Fruit fly (Drosophila melanogaster) whole organism, wandering third instar larva: ENCODE measurements around the gene CG32548.

ENCODE experiments used
- Abd-B ChIP-seq: fragments of >200 bp; optimal IDR thresholded peaks from 2 replicates; lab custom pipeline; 2017; ENCODE audit warnings: missing biosample characterization, missing genetic modification characterization
- CG32264 ChIP-seq: fragments of 200-800 bp; sonication (Bioruptor generic); optimal IDR thresholded peaks from 2 replicates; lab custom pipeline; 2016; ENCODE audit warnings: missing biosample characterization, missing genetic modification characterization
- Dif ChIP-seq: fragments of 200-275, 200-300 bp; sonication (Bioruptor generic); optimal IDR thresholded peaks from 2 replicates; lab custom pipeline; 2018; ENCODE audit warnings: missing biosample characterization, missing genetic modification characterization; ENCODE audit not compliant: partially characterized antibody
- GATAd ChIP-seq: sonication (Bioruptor generic); optimal IDR thresholded peaks from 2 replicates; lab custom pipeline; 2016; ENCODE audit warnings: missing biosample characterization, missing genetic modification characterization
- Hnf4 ChIP-seq: fragments of 200-800 bp; sonication (Bioruptor generic); optimal IDR thresholded peaks from 2 replicates; lab custom pipeline; 2016; ENCODE audit warnings: missing biosample characterization, mild to moderate bottlenecking, missing genetic modification characterization
- Hr78 ChIP-seq: fragments of >200 bp; optimal IDR thresholded peaks from 2 replicates; lab custom pipeline; 2017; ENCODE audit warnings: missing biosample characterization, missing genetic modification characterization
- Hr83 ChIP-seq: fragments of 200-300 bp; sonication (Bioruptor generic); optimal IDR thresholded peaks from 2 replicates; lab custom pipeline; 2016; ENCODE audit warnings: missing biosample characterization, mild to moderate bottlenecking, missing genetic modification characterization, moderate library complexity; ENCODE audit not compliant: poor library complexity, severe bottlenecking
- Mio ChIP-seq: sonication (Bioruptor generic); optimal IDR thresholded peaks from 2 replicates; lab custom pipeline; 2016; ENCODE audit warnings: missing biosample characterization, missing genetic modification characterization
- Myc ChIP-seq: fragments of >200 bp; optimal IDR thresholded peaks from 2 replicates; lab custom pipeline; 2017
- N ChIP-seq: fragments of >200 bp; optimal IDR thresholded peaks from 2 replicates; lab custom pipeline; 2018; ENCODE audit warnings: missing biosample characterization, missing external identifiers, missing genetic modification characterization
- OdsH ChIP-seq: fragments of 200-800 bp; sonication (Bioruptor generic); optimal IDR thresholded peaks from 2 replicates; lab custom pipeline; 2016; ENCODE audit warnings: missing biosample characterization, mild to moderate bottlenecking, missing genetic modification characterization
- Rel ChIP-seq, 2 experiments: fragments of 200-800 bp; sonication (Bioruptor generic) in 1 of 2; optimal IDR thresholded peaks; 2 replicates in 1 of 2; 3 replicates in 1 of 2; lab custom pipeline; 2016 to 2019; ENCODE audit warnings: mild to moderate bottlenecking in 2 of 2, missing biosample characterization in 2 of 2, missing genetic modification characterization in 2 of 2, moderate library complexity in 1 of 2
- Sp1 ChIP-seq: fragments of 200-800 bp; sonication (Bioruptor generic); optimal IDR thresholded peaks from 3 replicates; lab custom pipeline; 2019; ENCODE audit warnings: missing biosample characterization, mild to moderate bottlenecking, missing genetic modification characterization, moderate library complexity
- Vsx2 ChIP-seq: fragments of 200-300, 225-300 bp; sonication (Bioruptor generic); optimal IDR thresholded peaks from 2 replicates; lab custom pipeline; 2018; ENCODE audit warnings: missing biosample characterization, missing genetic modification characterization; ENCODE audit not compliant: partially characterized antibody
- brk ChIP-seq: fragments of 200-800 bp; sonication (Bioruptor generic); optimal IDR thresholded peaks from 2 replicates; lab custom pipeline; 2016; ENCODE audit warnings: missing biosample characterization, mild to moderate bottlenecking, missing genetic modification characterization
- dl ChIP-seq, 2 experiments: fragments of 175-275, 200-275 bp in 1 of 2; fragments of 200-275 bp in 1 of 2; sonication (Bioruptor generic); optimal IDR thresholded peaks; lab custom pipeline; 2018; ENCODE audit warnings: mild to moderate bottlenecking in 2 of 2, missing biosample characterization in 2 of 2, missing genetic modification characterization in 2 of 2, moderate library complexity in 2 of 2; ENCODE audit not compliant: partially characterized antibody in 2 of 2, insufficient read depth in 1 of 2
- dmrt93B ChIP-seq: fragments of 200-800 bp; sonication (Bioruptor generic); optimal IDR thresholded peaks from 2 replicates; lab custom pipeline; 2018; ENCODE audit warnings: missing biosample characterization, mild to moderate bottlenecking, missing genetic modification characterization
- dsf ChIP-seq: sonication (Bioruptor generic); optimal IDR thresholded peaks from 2 replicates; lab custom pipeline; 2016; ENCODE audit warnings: missing biosample characterization, missing genetic modification characterization, borderline replicate concordance
- ey ChIP-seq: fragments of 200-800 bp; sonication (Bioruptor generic); optimal IDR thresholded peaks from 2 replicates; lab custom pipeline; 2016; ENCODE audit warnings: missing biosample characterization, missing genetic modification characterization
- foxo ChIP-seq, 2 experiments: fragments of 200-800 bp; sonication (Bioruptor generic); optimal IDR thresholded peaks; 2 replicates in 1 of 2; 3 replicates in 1 of 2; lab custom pipeline; 2016 to 2017; ENCODE audit warnings: missing biosample characterization in 2 of 2, missing genetic modification characterization in 2 of 2
- fru ChIP-seq: fragments of 200-800 bp; sonication (Bioruptor generic); optimal IDR thresholded peaks from 3 replicates; lab custom pipeline; 2016; ENCODE audit warnings: missing biosample characterization, mild to moderate bottlenecking, missing genetic modification characterization
- h ChIP-seq: fragments of 200-800 bp; sonication (Bioruptor generic); optimal IDR thresholded peaks from 3 replicates; lab custom pipeline; 2016; ENCODE audit warnings: missing biosample characterization, mild to moderate bottlenecking, missing genetic modification characterization
- lola ChIP-seq: fragments of >200 bp; optimal IDR thresholded peaks from 2 replicates; lab custom pipeline; 2017; ENCODE audit warnings: missing biosample characterization, missing genetic modification characterization
- psq ChIP-seq: fragments of 200-800 bp; sonication (Bioruptor generic); optimal IDR thresholded peaks from 3 replicates; lab custom pipeline; 2017; ENCODE audit warnings: missing biosample characterization, mild to moderate bottlenecking, missing genetic modification characterization, moderate library complexity
- rgr ChIP-seq: fragments of 200-800 bp; sonication (Bioruptor generic); optimal IDR thresholded peaks from 3 replicates; lab custom pipeline; 2016; ENCODE audit warnings: missing biosample characterization, mild to moderate bottlenecking, missing genetic modification characterization
- sage ChIP-seq: fragments of 200-800 bp; sonication (Bioruptor generic); optimal IDR thresholded peaks from 2 replicates; lab custom pipeline; 2016; ENCODE audit warnings: missing biosample characterization, mild to moderate bottlenecking, missing genetic modification characterization
- sv ChIP-seq: fragments of 200-800 bp; sonication (Bioruptor generic); optimal IDR thresholded peaks from 3 replicates; lab custom pipeline; 2016; ENCODE audit warnings: missing biosample characterization, missing genetic modification characterization
- tai ChIP-seq: sonication (Bioruptor generic); optimal IDR thresholded peaks from 2 replicates; lab custom pipeline; 2016; ENCODE audit warnings: missing biosample characterization, missing genetic modification characterization
- usp ChIP-seq: fragments of >200 bp; optimal IDR thresholded peaks from 2 replicates; lab custom pipeline; 2017; ENCODE audit warnings: missing biosample characterization, missing genetic modification characterization

Gene CG32548

DNA sequence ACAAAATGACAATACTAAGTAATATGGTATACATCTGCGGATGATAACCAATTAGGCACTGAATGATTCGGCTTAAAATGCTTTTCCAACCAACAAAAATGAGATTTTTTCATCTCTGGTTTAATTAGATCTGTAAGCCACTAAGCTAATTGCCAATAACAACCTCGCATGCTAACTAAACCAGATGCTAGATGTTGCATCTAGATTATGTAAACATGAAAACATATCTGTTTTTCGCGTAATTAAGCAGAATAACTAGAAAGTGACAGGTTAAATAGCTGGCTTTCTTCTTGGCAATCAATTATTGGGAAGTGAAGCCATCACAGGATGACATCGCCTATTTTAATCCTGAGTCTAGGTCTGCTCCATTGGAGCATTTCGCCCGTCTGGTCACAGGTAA, 1.0 kb downstream of the CG32548 start, which contains the start of gene CG43841:
TSS of gene CG43841 (plus strand) at position 301 of the 400 bp plus-strand sequence.
- TF ChIP-seq Sp1 (GFP tag; lab: Kevin White, UChicago): no peak
- TF ChIP-seq Dif (GFP tag; lab: Kevin White, UChicago): no peak
- TF ChIP-seq fru (GFP tag; lab: Kevin White, UChicago): no peak
- TF ChIP-seq rgr (GFP tag; lab: Kevin White, UChicago): no peak
- TF ChIP-seq N (GFP tag; lab: Kevin White, UChicago): no peak
- no peak for TF ChIP-seq ey
- no peak for TF ChIP-seq Rel (GFP tag; optimal IDR thresholded peaks at IDR 0.05; lab: Kevin White, UChicago)
- TF ChIP-seq Rel (tag; optimal IDR thresholded peaks at IDR 0.05; lab: Kevin White, UChicago): no peak

DNA sequence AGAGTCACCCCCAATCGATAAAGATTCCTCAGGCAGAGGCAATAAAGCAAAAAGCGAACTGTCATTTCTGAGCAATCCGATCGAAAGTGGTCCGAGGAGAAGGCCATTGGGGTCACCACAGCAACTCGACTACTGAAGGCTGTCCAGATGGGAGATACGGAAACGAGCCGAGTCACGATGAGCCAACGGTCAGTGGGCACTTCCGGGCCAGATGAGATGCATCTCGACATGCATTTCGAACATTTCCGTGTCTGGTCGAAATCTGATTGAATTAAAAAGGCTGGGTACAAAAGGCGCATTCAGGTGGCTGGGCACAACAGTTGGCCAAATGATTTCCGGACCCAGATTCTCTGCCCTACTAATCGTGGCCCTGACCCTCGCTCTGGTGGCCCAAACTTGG, 1.8 kb downstream of the CG32548 start, which contains the start of gene CG32551:
TSS of gene CG32551 (plus strand) at position 301 of the 400 bp plus-strand sequence.
- TF ChIP-seq ey: no peak
- no peak for TF ChIP-seq h (GFP tag; lab: Kevin White, UChicago)
- no peak for TF ChIP-seq fru (GFP tag; lab: Kevin White, UChicago)
- TF ChIP-seq Mio (GFP tag; lab: Kevin White, UChicago): no peak
- no peak for TF ChIP-seq Rel (GFP tag; optimal IDR thresholded peaks at IDR 0.05; lab: Kevin White, UChicago)
- TF ChIP-seq Rel (tag; optimal IDR thresholded peaks at IDR 0.05; lab: Kevin White, UChicago): no peak
- no peak for TF ChIP-seq Abd-B (GFP tag; lab: Kevin White, UChicago)

DNA sequence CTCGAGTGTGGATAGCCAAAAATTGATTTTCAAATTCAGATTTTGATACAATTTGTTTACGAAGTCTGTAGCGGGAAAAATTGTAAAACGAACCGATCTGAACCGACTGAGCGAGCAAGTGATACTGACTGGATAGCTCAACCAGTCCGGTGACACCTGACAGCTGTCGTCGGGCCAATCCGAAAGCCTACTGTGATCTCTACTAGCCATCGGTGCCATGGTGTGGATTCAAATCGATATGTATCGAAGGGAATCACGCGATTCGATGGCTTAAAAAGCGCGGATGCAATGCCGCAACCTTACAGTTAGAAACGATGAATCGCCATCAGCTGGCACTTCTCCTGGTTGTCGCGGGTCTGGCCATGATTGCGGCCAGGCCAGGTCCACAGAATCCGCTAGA, 3.2 kb downstream of the CG32548 start, which contains the start of gene CG6290:
TSS of gene CG6290 (plus strand) at position 301 of the 400 bp plus-strand sequence.
- no peak for TF ChIP-seq Mio (GFP tag; lab: Kevin White, UChicago)
- TF ChIP-seq Hr78 (GFP tag; lab: Kevin White, UChicago): no peak
- TF ChIP-seq dsf (GFP tag; lab: Kevin White, UChicago): no peak
- TF ChIP-seq dl (GFP tag; optimal IDR thresholded peaks at IDR 0.05; lab: Kevin White, UChicago; ENCODE audit: insufficient read depth in 1 of 2, partially characterized antibody in 2 of 2): no peak
- TF ChIP-seq fru (GFP tag; lab: Kevin White, UChicago): no peak
- TF ChIP-seq GATAd (GFP tag; lab: Kevin White, UChicago): no peak
- TF ChIP-seq psq (GFP tag; lab: Kevin White, UChicago): no peak
- TF ChIP-seq tai: no peak
- no peak for TF ChIP-seq OdsH (GFP tag; lab: Kevin White, UChicago)
- TF ChIP-seq Hr83 (GFP tag; lab: Kevin White, UChicago): no peak
- no peak for TF ChIP-seq ey
- TF ChIP-seq brk (GFP tag; lab: Kevin White, UChicago): no peak
- TF ChIP-seq Vsx2 (GFP tag; lab: Kevin White, UChicago): no peak
- TF ChIP-seq Abd-B (GFP tag; lab: Kevin White, UChicago): no peak
- TF ChIP-seq foxo (GFP tag; optimal IDR thresholded peaks at IDR 0.05; lab: Kevin White, UChicago): no peak

DNA sequence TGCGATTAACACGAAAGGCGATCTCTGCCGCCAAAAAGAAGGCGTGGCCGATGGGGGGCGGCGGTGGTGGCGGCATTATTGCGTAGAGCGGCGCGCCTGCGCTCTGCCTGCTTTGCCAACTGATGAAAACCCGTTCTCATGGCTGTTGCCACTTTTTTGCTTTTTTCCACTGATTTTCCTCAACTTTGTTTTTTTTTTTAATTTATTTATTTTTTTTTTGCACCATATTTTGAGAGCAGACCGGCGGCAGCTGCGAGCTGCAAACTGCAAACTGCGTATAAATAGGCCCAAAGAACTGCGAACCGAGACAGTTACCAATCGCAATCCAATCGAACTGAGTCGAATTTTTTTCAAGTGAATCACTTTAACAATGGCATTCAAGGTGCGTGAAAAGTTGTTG, 18.3 kb downstream of the CG32548 start, which contains the start of gene CG42323:
TSS of gene CG42323 (plus strand) at position 302 of the 400 bp plus-strand sequence.
- no peak for TF ChIP-seq ey
- TF ChIP-seq lola: no peak
- no peak for TF ChIP-seq Rel (GFP tag; optimal IDR thresholded peaks at IDR 0.05; lab: Kevin White, UChicago)
- TF ChIP-seq Rel (tag; optimal IDR thresholded peaks at IDR 0.05; lab: Kevin White, UChicago): no peak
- no peak for TF ChIP-seq Abd-B (GFP tag; lab: Kevin White, UChicago)
- TF ChIP-seq sage (GFP tag; lab: Kevin White, UChicago): no peak
- no peak for TF ChIP-seq CG32264 (GFP tag; lab: Kevin White, UChicago)
- no peak for TF ChIP-seq dl (GFP tag; optimal IDR thresholded peaks at IDR 0.05; lab: Kevin White, UChicago; ENCODE audit: insufficient read depth in 1 of 2, partially characterized antibody in 2 of 2)
- no peak for TF ChIP-seq N (GFP tag; lab: Kevin White, UChicago)
- TF ChIP-seq usp (GFP tag; lab: Kevin White, UChicago): no peak
- no peak for TF ChIP-seq Hr78 (GFP tag; lab: Kevin White, UChicago)
- TF ChIP-seq Hnf4 (GFP tag; lab: Kevin White, UChicago): no peak
- TF ChIP-seq sv (GFP tag; lab: Kevin White, UChicago): no peak
- TF ChIP-seq h (GFP tag; lab: Kevin White, UChicago): no peak
- no peak for TF ChIP-seq Myc (lab: Kevin White, UChicago)
- no peak for TF ChIP-seq dmrt93B (GFP tag; lab: Kevin White, UChicago)
- TF ChIP-seq Mio (GFP tag; lab: Kevin White, UChicago): no peak
- TF ChIP-seq tai: no peak
- no peak for TF ChIP-seq fru (GFP tag; lab: Kevin White, UChicago)
